Fruit fly (Drosophila melanogaster) whole organism, embryonic: ENCODE results near the gene Rchy1.

Source experiments
- B-H2 ChIP-seq: fragments of 200-800 bp; sonication (Bioruptor generic); optimal IDR thresholded peaks from 2 replicates; lab custom pipeline; 2018; ENCODE audit warnings: missing biosample characterization, mild to moderate bottlenecking, missing genetic modification characterization
- CG10462 ChIP-seq: fragments of 200-800 bp; sonication (Bioruptor generic); optimal IDR thresholded peaks from 2 replicates; lab custom pipeline; 2016; ENCODE audit warnings: missing biosample characterization, missing genetic modification characterization
- CG11695 ChIP-seq: fragments of 200-800 bp; sonication (Bioruptor generic); IDR thresholded peaks from 3 replicates; pipeline ENCODE4 v1.3.6; 2022; ENCODE audit warnings: missing biosample characterization, missing genetic modification characterization
- CG11696 ChIP-seq: fragments of 200-800 bp; sonication (Bioruptor generic); IDR thresholded peaks from 2 replicates; pipeline ENCODE4 v1.3.6; 2022; ENCODE audit warnings: missing biosample characterization, missing genetic modification characterization
- CG12219 ChIP-seq: fragments of 200-800 bp; sonication (Bioruptor generic); optimal IDR thresholded peaks from 3 replicates; lab custom pipeline; 2018; ENCODE audit warnings: missing biosample characterization, mild to moderate bottlenecking, missing genetic modification characterization
- CG12659 ChIP-seq: fragments of 200-800 bp; sonication (Bioruptor generic); optimal IDR thresholded peaks from 3 replicates; lab custom pipeline; 2017; ENCODE audit warnings: mild to moderate bottlenecking, missing biosample characterization, missing genetic modification reagents, missing genetic modification characterization
- CG15011 ChIP-seq: fragments of 200-800 bp; sonication (Bioruptor generic); optimal IDR thresholded peaks from 3 replicates; lab custom pipeline; 2018; ENCODE audit warnings: missing biosample characterization, mild to moderate bottlenecking, missing genetic modification characterization
- CG15696 ChIP-seq: fragments of 200-800 bp; sonication (Bioruptor generic); optimal IDR thresholded peaks from 2 replicates; lab custom pipeline; 2019; ENCODE audit warnings: missing biosample characterization, mild to moderate bottlenecking, missing genetic modification characterization, moderate library complexity
- CG1603 ChIP-seq: fragments of 200-800 bp; sonication (Bioruptor generic); optimal IDR thresholded peaks from 2 replicates; lab custom pipeline; 2019; ENCODE audit warnings: missing biosample characterization, mild to moderate bottlenecking, missing genetic modification characterization, moderate library complexity
- CG1647 ChIP-seq: fragments of 200-800 bp; sonication (Bioruptor generic); optimal IDR thresholded peaks from 3 replicates; lab custom pipeline; 2016; ENCODE audit warnings: missing biosample characterization, missing genetic modification characterization
- CG17802 ChIP-seq: fragments of 200-800 bp; sonication (Bioruptor generic); optimal IDR thresholded peaks from 2 replicates; lab custom pipeline; 2018; ENCODE audit warnings: missing biosample characterization, mild to moderate bottlenecking, missing genetic modification characterization, moderate library complexity
- CG18262 ChIP-seq: fragments of 200-800 bp; optimal IDR thresholded peaks from 3 replicates; lab custom pipeline; 2019; ENCODE audit warnings: missing biosample characterization, mild to moderate bottlenecking, missing genetic modification characterization, moderate library complexity
- CG30431 ChIP-seq: fragments of 200-800 bp; sonication (Bioruptor generic); optimal IDR thresholded peaks from 2 replicates; lab custom pipeline; 2017; ENCODE audit warnings: missing biosample characterization, missing genetic modification characterization
- CG31388 ChIP-seq: fragments of 200-800 bp; sonication (Bioruptor generic); optimal IDR thresholded peaks from 2 replicates; lab custom pipeline; 2016; ENCODE audit warnings: missing biosample characterization, missing genetic modification characterization
- CG3163 ChIP-seq: fragments of 200-800 bp; sonication (Bioruptor generic); optimal IDR thresholded peaks from 3 replicates; lab custom pipeline; 2016; ENCODE audit warnings: missing biosample characterization, missing genetic modification characterization
- CG3281 ChIP-seq: fragments of 200-800 bp; sonication (Bioruptor generic); optimal IDR thresholded peaks from 3 replicates; lab custom pipeline; 2017; ENCODE audit warnings: missing biosample characterization, mild to moderate bottlenecking, missing genetic modification characterization
- CG4404 ChIP-seq: fragments of 200-800 bp; sonication (Bioruptor generic); IDR thresholded peaks from 2 replicates; pipeline ENCODE4 v1.3.6; 2022; ENCODE audit warnings: missing biosample characterization, missing genetic modification characterization
- CG4617 ChIP-seq: fragments of 200-800 bp; sonication (Bioruptor generic); optimal IDR thresholded peaks from 3 replicates; lab custom pipeline; 2016; ENCODE audit warnings: missing biosample characterization, missing genetic modification characterization, borderline replicate concordance
- CG4707 ChIP-seq: fragments of 200-800 bp; sonication (Bioruptor generic); optimal IDR thresholded peaks from 2 replicates; lab custom pipeline; 2018; ENCODE audit warnings: missing biosample characterization, mild to moderate bottlenecking, missing genetic modification characterization, moderate library complexity
- CG6175 ChIP-seq: fragments of 200-800 bp; sonication (Bioruptor generic); IDR thresholded peaks from 3 replicates; pipeline ENCODE4 v1.3.6; 2022; ENCODE audit warnings: missing biosample characterization, missing genetic modification characterization
- CG6813 ChIP-seq: fragments of 200-800 bp; sonication (Bioruptor generic); optimal IDR thresholded peaks from 2 replicates; lab custom pipeline; 2017; ENCODE audit warnings: missing biosample characterization, missing genetic modification characterization, mild to moderate bottlenecking, moderate library complexity, missing genetic modification reagents
- CG7839 ChIP-seq: fragments of 200-800 bp; sonication (Bioruptor generic); optimal IDR thresholded peaks from 3 replicates; lab custom pipeline; 2018; ENCODE audit warnings: missing biosample characterization, mild to moderate bottlenecking, missing genetic modification characterization, moderate library complexity
- CG8290 ChIP-seq, 3 experiments: fragments of 200-800 bp; sonication (Bioruptor generic); optimal IDR thresholded peaks; 2 replicates each; lab custom pipeline; 2016 to 2019; ENCODE audit warnings: missing biosample characterization in 3 of 3, missing genetic modification characterization in 3 of 3, mild to moderate bottlenecking in 2 of 3, moderate library complexity in 1 of 3
- CG8478 ChIP-seq: fragments of >200 bp; optimal IDR thresholded peaks from 2 replicates; lab custom pipeline; 2018
- Gug ChIP-seq: fragments of 200-800 bp; sonication (Bioruptor generic); IDR thresholded peaks from 4 replicates; pipeline ENCODE4 v1.3.6; 2022; ENCODE audit warnings: missing biosample characterization, missing genetic modification characterization
- H2.0 ChIP-seq: fragments of 200-800 bp; sonication (Bioruptor generic); IDR thresholded peaks from 2 replicates; pipeline ENCODE4 v1.3.6; 2022; ENCODE audit warnings: missing biosample characterization, missing genetic modification characterization
- Mad ChIP-seq: fragments of 200-800 bp; sonication (Bioruptor generic); optimal IDR thresholded peaks from 2 replicates; lab custom pipeline; 2016; ENCODE audit warnings: missing biosample characterization, missing genetic modification characterization
- Med ChIP-seq: fragments of 200-800 bp; sonication (Bioruptor generic); peaks from one replicate; lab custom pipeline; 2016; ENCODE audit warnings: missing biosample characterization, missing genetic modification characterization, mild to moderate bottlenecking, inconsistent platforms, moderate library complexity
- NC2α ChIP-seq: fragments of 200-800 bp; sonication (Bioruptor generic); optimal IDR thresholded peaks from 2 replicates; lab custom pipeline; 2016; ENCODE audit warnings: missing biosample characterization, missing genetic modification characterization
- NFAT ChIP-seq: fragments of 200-800 bp; sonication (Bioruptor generic); IDR thresholded peaks from 2 replicates; pipeline ENCODE4 v1.3.6; 2022; ENCODE audit warnings: missing biosample characterization, missing genetic modification characterization
- Sin3A ChIP-seq: fragments of >200 bp; optimal IDR thresholded peaks from 2 replicates; lab custom pipeline; 2018
- YL-1 ChIP-seq: fragments of 200-800 bp; sonication (Bioruptor generic); optimal IDR thresholded peaks from 3 replicates; lab custom pipeline; 2017; ENCODE audit warnings: missing biosample characterization, mild to moderate bottlenecking, missing genetic modification characterization
- bab2 ChIP-seq: fragments of 200-800 bp; sonication (Bioruptor generic); optimal IDR thresholded peaks from 2 replicates; lab custom pipeline; 2016; ENCODE audit warnings: missing biosample characterization, missing genetic modification characterization
- crp ChIP-seq, 2 experiments: fragments of 200-800 bp; sonication (Bioruptor generic); optimal IDR thresholded peaks; 2 replicates in 1 of 2; 3 replicates in 1 of 2; lab custom pipeline; 2017; ENCODE audit warnings: missing biosample characterization in 2 of 2, missing genetic modification characterization in 2 of 2, mild to moderate bottlenecking in 1 of 2, moderate library complexity in 1 of 2
- fd102C ChIP-seq: fragments of 200-800 bp; sonication (Bioruptor generic); optimal IDR thresholded peaks from 2 replicates; lab custom pipeline; 2018; ENCODE audit warnings: missing biosample characterization, mild to moderate bottlenecking, missing genetic modification characterization, moderate library complexity
- hkb ChIP-seq, 2 experiments: fragments of 200-800 bp in 1 of 2; fragments of >200 bp in 1 of 2; sonication (Bioruptor generic) in 1 of 2; IDR thresholded peaks in 1 of 2; optimal IDR thresholded peaks in 1 of 2; 2 replicates each; pipeline versions ENCODE4 v1.3.6 to Lab custom; 2017 to 2022; ENCODE audit warnings: missing biosample characterization in 1 of 2, missing genetic modification characterization in 1 of 2
- insv ChIP-seq, 2 experiments: fragments of 200-800 bp; sonication (Bioruptor generic); optimal IDR thresholded peaks; 3 replicates each; lab custom pipeline; 2016 to 2018; ENCODE audit warnings: missing biosample characterization in 2 of 2, missing genetic modification characterization in 2 of 2
- lilli ChIP-seq: fragments of 200-800 bp; sonication (Bioruptor generic); optimal IDR thresholded peaks from 3 replicates; lab custom pipeline; 2016; ENCODE audit warnings: missing biosample characterization, missing genetic modification characterization
- mirr ChIP-seq: fragments of 200-800 bp; sonication (Bioruptor generic); optimal IDR thresholded peaks from 3 replicates; lab custom pipeline; 2018; ENCODE audit warnings: missing biosample characterization, mild to moderate bottlenecking, missing genetic modification characterization
- pita ChIP-seq: fragments of 200-800 bp; sonication (Bioruptor generic); optimal IDR thresholded peaks from 2 replicates; lab custom pipeline; 2017; ENCODE audit warnings: missing biosample characterization, mild to moderate bottlenecking, missing genetic modification characterization
- prd ChIP-seq, 3 experiments: fragments of >200 bp in 2 of 3; fragments of 200-800 bp in 1 of 3; sonication (Bioruptor generic) in 1 of 3; optimal IDR thresholded peaks in 2 of 3; IDR thresholded peaks in 1 of 3; 2 replicates in 2 of 3; 3 replicates in 1 of 3; pipeline versions ENCODE4 v1.3.6 to Lab custom; 2017 to 2022; ENCODE audit warnings: missing biosample characterization in 1 of 3, missing genetic modification characterization in 1 of 3
- sens ChIP-seq: fragments of 200-800 bp; sonication (Bioruptor generic); peaks from one replicate; lab custom pipeline; 2016; ENCODE audit warnings: missing biosample characterization, missing genetic modification characterization
- sna ChIP-seq: fragments of 200-800 bp; sonication (Bioruptor generic); IDR thresholded peaks from 2 replicates; pipeline ENCODE4 v1.3.6; 2022; ENCODE audit warnings: missing biosample characterization, missing genetic modification characterization; ENCODE audit not compliant: partially characterized antibody
- sqz ChIP-seq: fragments of 200-800 bp; sonication (Bioruptor generic); optimal IDR thresholded peaks from 3 replicates; lab custom pipeline; 2018; ENCODE audit warnings: missing biosample characterization, mild to moderate bottlenecking, missing genetic modification characterization
- sr ChIP-seq: fragments of 200-800 bp; sonication (Bioruptor generic); IDR thresholded peaks from 3 replicates; pipeline ENCODE4 v1.3.6; 2022; ENCODE audit warnings: missing biosample characterization, missing genetic modification characterization
- unc-4 ChIP-seq: fragments of 200-800 bp; sonication (Bioruptor generic); IDR thresholded peaks from 2 replicates; pipeline ENCODE4 v1.3.6; 2022; ENCODE audit warnings: missing biosample characterization, missing genetic modification characterization; ENCODE audit not compliant: partially characterized antibody

Gene Rchy1

DNA sequence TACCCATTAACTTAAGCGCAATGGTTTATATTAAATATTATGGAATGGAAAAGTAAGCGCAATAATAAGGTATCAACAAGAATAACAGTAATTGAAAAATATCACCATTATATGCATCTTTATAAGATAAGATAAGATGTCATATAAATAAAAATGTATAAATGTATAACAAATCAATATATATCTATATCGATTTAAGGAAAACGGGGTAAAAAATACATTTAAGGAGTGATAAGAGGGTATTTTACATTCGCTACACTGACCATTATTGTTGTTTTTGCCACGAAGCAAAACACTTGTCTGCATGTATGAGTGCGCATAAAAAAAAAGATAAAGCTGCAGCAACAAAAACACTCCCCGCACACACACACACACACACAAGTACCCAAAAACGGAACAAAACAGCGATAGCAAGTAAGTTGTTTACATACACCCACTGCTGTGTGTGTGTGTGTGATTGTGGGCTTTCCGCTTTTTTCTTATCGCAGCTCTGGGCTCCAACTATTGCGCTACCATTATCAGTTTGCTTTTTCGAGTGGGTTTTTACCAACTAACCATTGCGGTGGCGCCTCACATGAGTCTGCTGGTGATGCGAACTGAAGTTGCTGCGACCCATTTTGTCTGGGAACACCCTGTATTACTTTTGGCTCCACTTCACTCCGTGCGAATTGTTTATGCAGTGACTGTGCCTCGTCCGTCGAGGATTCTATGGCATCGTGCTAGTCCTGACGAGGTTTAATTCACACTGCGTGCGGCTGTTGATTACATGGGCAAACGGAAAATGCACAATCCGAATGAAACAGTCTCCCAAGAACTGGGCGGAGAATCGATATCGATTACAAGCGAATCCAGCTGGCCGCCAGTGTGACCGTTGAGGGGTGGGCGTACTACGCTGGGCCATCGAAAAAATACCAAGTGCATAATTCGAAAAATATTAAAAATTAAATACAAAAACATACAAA is 7.9 kb upstream of the Rchy1 start, which contains the start of gene mmy (continued):
- TF ChIP-seq CG11696 (GFP tag; lab: Robert Waterston, UW) = 0 out of 2 replicates have a peak, but pooled peaks have one; percentile 42
- peak; percentile 6 for TF ChIP-seq CG15011
- TF ChIP-seq YL-1 = peak; percentile 29
- no peak for TF ChIP-seq pita (GFP tag; lab: Kevin White, UChicago)
- no peak for TF ChIP-seq fd102C (GFP tag; lab: Kevin White, UChicago)
- TF ChIP-seq Med (GFP tag; lab: Kevin White, UChicago) = peak; percentile 92
- peak; percentile 22 for TF ChIP-seq CG6813 (GFP tag; lab: Kevin White, UChicago)
- no peak for TF ChIP-seq CG1647 (GFP tag; lab: Kevin White, UChicago)
- TF ChIP-seq Sin3A (lab: Kevin White, UChicago) = peak; percentile 40
- peak; percentile 92 for TF ChIP-seq CG6175 (GFP tag; lab: Robert Waterston, UW)
- peak; percentile 20 for TF ChIP-seq CG12219
- TF ChIP-seq CG15696 (tag; lab: Kevin White, UChicago) = peak; percentile 3
- TF ChIP-seq mirr (GFP tag; lab: Kevin White, UChicago) = peak; percentile 93
- no peak for TF ChIP-seq CG31388 (GFP tag; lab: Kevin White, UChicago)
- TF ChIP-seq CG30431 (GFP tag; lab: Kevin White, UChicago) = peak; percentile 3
- peak; percentile 54; the same call in 2 of the 3 replicates for TF ChIP-seq sr
- TF ChIP-seq CG4404 (GFP tag; lab: Robert Waterston, UW) = no peak
- TF ChIP-seq sqz (GFP tag; lab: Kevin White, UChicago) = peak; percentile 98
- no peak for TF ChIP-seq CG8290 (GFP tag; optimal IDR thresholded peaks at IDR 0.05; lab: Kevin White, UChicago)
- peak in 1 of 2 experiments; percentile 68 for TF ChIP-seq CG8290 (tag; optimal IDR thresholded peaks at IDR 0.05; lab: Kevin White, UChicago)
- TF ChIP-seq B-H2 (GFP tag; lab: Kevin White, UChicago) = peak; percentile 35
- TF ChIP-seq hkb (optimal IDR thresholded peaks at IDR 0.05; lab: Kevin White, UChicago) = no peak
- TF ChIP-seq hkb (GFP tag; IDR thresholded peaks at IDR 0.05; lab: Robert Waterston, UW) = peak; percentile 63
- TF ChIP-seq H2.0 (GFP tag; lab: Robert Waterston, UW) = no peak; the same call in 1 of the 2 replicates
- TF ChIP-seq Gug (GFP tag; lab: Robert Waterston, UW) = 0 out of 4 replicates have a peak, but pooled peaks have one; percentile 8
- TF ChIP-seq NC2α (GFP tag; lab: Kevin White, UChicago) = no peak
- TF ChIP-seq CG3281 (GFP tag; lab: Kevin White, UChicago) = peak; percentile 47
- peak; percentile 33 for TF ChIP-seq Mad (GFP tag; lab: Kevin White, UChicago)
- peak; percentile 38; the same call in 1 of the 2 replicates for TF ChIP-seq unc-4
- peak; percentile 52; the same call in 2 of the 3 replicates for TF ChIP-seq CG11695 (GFP tag; lab: Robert Waterston, UW)
- TF ChIP-seq sens (GFP tag; lab: Kevin White, UChicago) = peak; percentile 88
- no peak for TF ChIP-seq CG10462 (GFP tag; lab: Kevin White, UChicago)
- peak; percentile 68 for TF ChIP-seq CG18262
- peak; percentile 74 for TF ChIP-seq CG7839
- peak; percentile 63 for TF ChIP-seq CG1603 (tag; lab: Kevin White, UChicago)
- no peak for TF ChIP-seq CG17802 (tag; lab: Kevin White, UChicago)
- peak; percentile 38 for TF ChIP-seq CG4707
- peak; percentile 65 for TF ChIP-seq CG12659 (GFP tag; lab: Kevin White, UChicago)
- peak; percentile 85 for TF ChIP-seq CG4617 (GFP tag; lab: Kevin White, UChicago)
- TF ChIP-seq crp (GFP tag; optimal IDR thresholded peaks at IDR 0.05; lab: Kevin White, UChicago) = peak in 1 of 2 experiments; percentile 84
- no peak for TF ChIP-seq prd (optimal IDR thresholded peaks at IDR 0.05; lab: Kevin White, UChicago)
- TF ChIP-seq prd (GFP tag; IDR thresholded peaks at IDR 0.05; lab: Robert Waterston, UW) = peak; percentile 26; the same call in 1 of the 3 replicates
- TF ChIP-seq sna (GFP tag; lab: Robert Waterston, UW) = peak; percentile 52; the same call in 1 of the 2 replicates
- TF ChIP-seq bab2 = no peak
- TF ChIP-seq lilli = peak; percentile 15
- peak; percentile 39 for TF ChIP-seq CG3163
- peak in 1 of 2 experiments; percentile 17 for TF ChIP-seq insv (GFP tag; optimal IDR thresholded peaks at IDR 0.05; lab: Kevin White, UChicago)
- TF ChIP-seq CG8478 (lab: Kevin White, UChicago) = no peak
- peak; percentile 28; the same call in 1 of the 2 replicates for TF ChIP-seq NFAT
